Worm (Caenorhabditis elegans): ENCODE results near the gene C53C11.4.

- no peak for TF ChIP-seq elt-1 (tag; optimal IDR thresholded peaks at IDR 0.05)
- no peak for TF ChIP-seq snpc-4 (tag; optimal IDR thresholded peaks at IDR 0.05)
- TF ChIP-seq nhr-25 (tag; optimal IDR thresholded peaks at IDR 0.05) = no peak
- no peak for TF ChIP-seq zag-1 (tag; optimal IDR thresholded peaks at IDR 0.05)
- no peak for TF ChIP-seq ztf-11 (tag; optimal IDR thresholded peaks at IDR 0.05)
Measured at ce11 chrX:17314948-17315347, 4.2 kb downstream of the C53C11.4 start.
